Worm (Caenorhabditis elegans) whole organism, L1 larva: ENCODE measurements around the gene F07E5.7.

ENCODE experiments used
- C04F5.9 ChIP-seq: sonication (generic microtip); optimal IDR thresholded peaks from 2 replicates; lab custom pipeline; 2016; ENCODE audit warnings: missing genetic modification characterization, missing compliant biosample characterization
- C16A3.4 ChIP-seq: fragments of 150-350 bp; optimal IDR thresholded peaks from 2 replicates; lab custom pipeline; 2014; ENCODE audit warnings: missing biosample characterization, missing genetic modification characterization
- C34B4.2 ChIP-seq: sonication (generic microtip); optimal IDR thresholded peaks from 2 replicates; lab custom pipeline; 2017; ENCODE audit warnings: mild to moderate bottlenecking, missing genetic modification characterization, missing compliant biosample characterization
- F16B12.6 ChIP-seq: fragments of 150-350 bp; optimal IDR thresholded peaks from 2 replicates; lab custom pipeline; 2014; ENCODE audit warnings: missing biosample characterization, missing genetic modification characterization
- ama-1 ChIP-seq: fragments of 150-350 bp; optimal IDR thresholded peaks from 2 replicates; lab custom pipeline; 2014
- blmp-1 ChIP-seq: fragments of 150-350 bp; optimal IDR thresholded peaks from 2 replicates; lab custom pipeline; 2014; ENCODE audit warnings: missing biosample characterization, missing genetic modification characterization
- ceh-82 ChIP-seq, 3 experiments: fragments of 150-350 bp in 1 of 3; sonication (generic microtip) in 2 of 3; optimal IDR thresholded peaks; 2 replicates each; lab custom pipeline; 2014 to 2017; ENCODE audit warnings: missing biosample characterization in 3 of 3, missing genetic modification characterization in 3 of 3
- dpl-1 ChIP-seq, 3 experiments: fragments of 150-350 bp in 2 of 3; sonication (generic microtip) in 1 of 3; optimal IDR thresholded peaks; 2 replicates each; lab custom pipeline; 2014 to 2017; ENCODE audit warnings: missing biosample characterization in 3 of 3, missing genetic modification characterization in 3 of 3, missing genetic modification reagents in 3 of 3
- egl-13 ChIP-seq: sonication (generic microtip); optimal IDR thresholded peaks from 2 replicates; lab custom pipeline; 2016; ENCODE audit warnings: missing genotype, missing genetic modification reagents, missing genetic modification characterization, missing compliant biosample characterization
- egl-27 ChIP-seq, 2 experiments: fragments of 150-350 bp in 1 of 2; sonication (generic microtip); optimal IDR thresholded peaks; 3 replicates each; lab custom pipeline; 2017 to 2018; ENCODE audit warnings: missing biosample characterization in 2 of 2, missing genetic modification characterization in 2 of 2, missing genetic modification reagents in 2 of 2
- fos-1 ChIP-seq: fragments of 150-350 bp; optimal IDR thresholded peaks from 2 replicates; lab custom pipeline; 2014; ENCODE audit warnings: missing biosample characterization, missing genetic modification characterization
- hlh-17 ChIP-seq: fragments of 200-800 bp; sonication (Bioruptor generic); optimal IDR thresholded peaks from 2 replicates; lab custom pipeline; 2018; ENCODE audit warnings: missing genetic modification characterization, mild to moderate bottlenecking, missing compliant biosample characterization, moderate library complexity, borderline replicate concordance
- hpl-2 ChIP-seq: fragments of 150-350 bp; optimal IDR thresholded peaks from 2 replicates; lab custom pipeline; 2014; ENCODE audit warnings: missing biosample characterization, missing genetic modification reagents, missing genetic modification characterization
- jun-1 ChIP-seq: fragments of 150-350 bp; optimal IDR thresholded peaks from 2 replicates; lab custom pipeline; 2014; ENCODE audit warnings: missing biosample characterization, missing genetic modification reagents, missing genetic modification characterization
- lin-13 ChIP-seq: fragments of 150-350 bp; optimal IDR thresholded peaks from 2 replicates; lab custom pipeline; 2014; ENCODE audit warnings: missing biosample characterization, missing genetic modification reagents, missing genetic modification characterization
- lin-14 ChIP-seq: fragments of 200-800 bp; sonication (Bioruptor generic); optimal IDR thresholded peaks from 2 replicates; lab custom pipeline; 2018; ENCODE audit warnings: mild to moderate bottlenecking, missing genetic modification characterization, moderate library complexity, missing compliant biosample characterization
- lin-39 ChIP-seq: fragments of 150-350 bp; optimal IDR thresholded peaks from 2 replicates; lab custom pipeline; 2014; ENCODE audit warnings: missing biosample characterization, missing genetic modification reagents, missing genetic modification characterization
- lir-3 ChIP-seq: sonication (generic microtip); optimal IDR thresholded peaks from 2 replicates; lab custom pipeline; 2016; ENCODE audit warnings: mild to moderate bottlenecking, missing genetic modification characterization, moderate library complexity, missing compliant biosample characterization; ENCODE audit not compliant: poor library complexity
- nhr-11 ChIP-seq: fragments of 150-350 bp; optimal IDR thresholded peaks from 2 replicates; lab custom pipeline; 2014; ENCODE audit warnings: missing biosample characterization, missing genetic modification characterization
- nhr-77 ChIP-seq: fragments of 150-350 bp; optimal IDR thresholded peaks from 2 replicates; lab custom pipeline; 2014; ENCODE audit warnings: missing biosample characterization, missing genetic modification characterization
- nhr-90 ChIP-seq: sonication (generic microtip); optimal IDR thresholded peaks from 2 replicates; lab custom pipeline; 2016; ENCODE audit warnings: mild to moderate bottlenecking, missing genetic modification characterization, missing compliant biosample characterization; ENCODE audit not compliant: poor library complexity
- pax-3 ChIP-seq: fragments of 200-800 bp; sonication (Bioruptor generic); optimal IDR thresholded peaks from 2 replicates; lab custom pipeline; 2018; ENCODE audit warnings: mild to moderate bottlenecking, missing genetic modification characterization, moderate library complexity, missing compliant biosample characterization
- pqm-1 ChIP-seq: sonication (generic microtip); optimal IDR thresholded peaks from 3 replicates; lab custom pipeline; 2017; ENCODE audit warnings: missing biosample characterization, missing genetic modification characterization
- rnt-1 ChIP-seq: sonication (generic microtip); optimal IDR thresholded peaks from 2 replicates; lab custom pipeline; 2016; ENCODE audit warnings: mild to moderate bottlenecking, missing genetic modification characterization, moderate library complexity, missing compliant biosample characterization
- sox-4 ChIP-seq: sonication (generic microtip); optimal IDR thresholded peaks from 2 replicates; lab custom pipeline; 2016; ENCODE audit warnings: missing genetic modification characterization, missing compliant biosample characterization
- tlp-1 ChIP-seq: fragments of 150-350 bp; optimal IDR thresholded peaks from 2 replicates; lab custom pipeline; 2014; ENCODE audit warnings: missing biosample characterization, missing genetic modification characterization
- unc-130 ChIP-seq: fragments of 150-350 bp; optimal IDR thresholded peaks from 2 replicates; lab custom pipeline; 2017; ENCODE audit warnings: missing biosample characterization, missing genetic modification characterization, inconsistent platforms
- unc-62 ChIP-seq: fragments of 150-350 bp; optimal IDR thresholded peaks from 2 replicates; lab custom pipeline; 2014; ENCODE audit warnings: missing biosample characterization, missing genetic modification reagents, missing genetic modification characterization
- unc-86 ChIP-seq: sonication (generic microtip); optimal IDR thresholded peaks from 2 replicates; lab custom pipeline; 2016; ENCODE audit warnings: missing genetic modification characterization, missing compliant biosample characterization
- zag-1 ChIP-seq: fragments of 150-350 bp; optimal IDR thresholded peaks from 2 replicates; lab custom pipeline; 2014; ENCODE audit warnings: missing biosample characterization, missing genetic modification characterization
- ztf-11 ChIP-seq, 2 experiments: sonication (generic microtip); optimal IDR thresholded peaks; 2 replicates each; lab custom pipeline; 2016 to 2017; ENCODE audit warnings: missing genetic modification characterization in 2 of 2, missing biosample characterization in 1 of 2, missing compliant biosample characterization in 1 of 2
- ztf-4 ChIP-seq: fragments of 150-350 bp; optimal IDR thresholded peaks from 2 replicates; lab custom pipeline; 2014; ENCODE audit warnings: missing biosample characterization, missing genetic modification characterization

Gene F07E5.7

DNA sequence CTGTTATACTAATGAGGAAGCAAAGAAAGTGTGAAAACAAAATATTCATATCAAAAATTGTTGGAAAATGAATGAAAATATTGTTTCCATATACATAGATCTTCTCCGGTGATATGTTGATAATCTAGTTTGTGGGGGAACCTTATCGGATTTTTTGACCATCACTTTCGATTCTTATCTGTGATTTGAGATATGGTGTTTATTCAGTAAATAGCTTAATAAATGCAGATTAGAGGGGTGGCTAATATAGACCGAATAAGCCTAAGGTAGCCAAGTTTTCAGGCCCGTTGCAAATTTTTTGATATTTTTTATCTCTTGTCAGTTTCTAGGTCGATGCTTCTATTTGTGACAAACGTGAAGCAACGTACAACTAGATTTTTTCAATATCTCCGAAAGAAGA is at the start of gene F07E5.7:
Gene F07E5.7 (minus strand): TSS at position 101 of the 400 bp plus-strand sequence.
- TF ChIP-seq egl-27 (tag; optimal IDR thresholded peaks at IDR 0.05; lab: Kevin White, UChicago) (no peak), jun-1 (no peak), rnt-1 (tag; lab: Kevin White, UChicago) (no peak), unc-62 (GFP tag; lab: Kevin White, UChicago) (no peak), ceh-82 (tag; optimal IDR thresholded peaks at IDR 0.05; lab: Kevin White, UChicago) (no peak), blmp-1 (tag; lab: Kevin White, UChicago) (peak; percentile 39), unc-86 (tag; lab: Kevin White, UChicago) (no peak)

- TF ChIP-seq unc-86 (tag; lab: Kevin White, UChicago) = no peak
- no peak for TF ChIP-seq ztf-11 (tag; optimal IDR thresholded peaks at IDR 0.05; lab: Kevin White, UChicago)
- no peak for TF ChIP-seq nhr-11 (tag; lab: Kevin White, UChicago)
- TF ChIP-seq lin-13 = no peak
- TF ChIP-seq zag-1 (tag; lab: Kevin White, UChicago) = no peak
- TF ChIP-seq C16A3.4 = no peak
- no peak for TF ChIP-seq C04F5.9 (tag; lab: Kevin White, UChicago)
- no peak for TF ChIP-seq ztf-4 (tag; lab: Kevin White, UChicago)
- no peak for TF ChIP-seq pax-3 (tag; lab: Kevin White, UChicago)
- no peak for TF ChIP-seq fos-1 (tag; lab: Kevin White, UChicago)
- no peak for TF ChIP-seq C34B4.2 (tag; lab: Kevin White, UChicago)
- TF ChIP-seq nhr-90 = no peak
- no peak for TF ChIP-seq hpl-2 (GFP tag; lab: Kevin White, UChicago)
- no peak for TF ChIP-seq pqm-1
- TF ChIP-seq F16B12.6 = no peak
Measured at ce11 chrII:2116794-2117193, 45.5 kb upstream of the F07E5.7 start, which contains the start of gene srh-195. Gene srh-195, minus strand, starts transcription at chrII:2116894.

DNA sequence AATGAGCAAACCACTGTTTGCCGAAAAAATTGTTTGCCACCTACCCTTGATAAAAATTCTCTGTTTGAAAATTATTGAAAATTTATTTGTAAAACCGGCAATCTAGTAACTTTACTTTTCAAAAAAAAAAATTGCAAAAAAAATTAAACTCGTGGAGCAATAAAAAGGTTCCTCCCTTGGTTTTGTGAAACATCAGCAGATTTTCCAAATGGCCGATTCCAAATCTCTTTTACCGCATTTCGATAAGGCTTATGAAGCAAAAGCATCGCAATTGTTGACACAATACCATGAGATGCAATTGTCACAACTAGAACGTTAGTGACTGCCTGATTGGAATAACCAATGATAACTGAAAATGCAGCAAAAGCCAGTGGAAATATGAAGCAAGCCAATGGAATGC is 43.2 kb upstream of the F07E5.7 start:
- TF ChIP-seq hlh-17 (GFP tag; lab: Kevin White, UChicago) (no peak), dpl-1 (GFP tag; optimal IDR thresholded peaks at IDR 0.05; lab: Kevin White, UChicago) (no peak), lin-13 (no peak), hpl-2 (GFP tag; lab: Kevin White, UChicago) (no peak), lir-3 (tag; lab: Kevin White, UChicago) (no peak), tlp-1 (tag; lab: Kevin White, UChicago) (no peak), nhr-90 (no peak)

- TF ChIP-seq lin-14 (GFP tag; lab: Kevin White, UChicago) (no peak), dpl-1 (GFP tag; optimal IDR thresholded peaks at IDR 0.05; lab: Kevin White, UChicago) (no peak), blmp-1 (tag; lab: Kevin White, UChicago) (peak; percentile 1)
- TF ChIP-seq, all 84 proteins: peak for 1
Measured at ce11 chrII:2112948-2113347, 41.6 kb upstream of the F07E5.7 start, which contains the start of gene R52.6. Gene R52.6, minus strand, starts transcription at chrII:2113048.

ce11 chrII:2109943-2110342 is 38.6 kb upstream of the F07E5.7 start, which contains the start of gene R52.5:
Gene R52.5, minus strand, starts transcription at chrII:2110043.
- TF ChIP-seq ama-1 (no peak), nhr-77 (tag; lab: Kevin White, UChicago) (no peak), sox-4 (tag; lab: Kevin White, UChicago) (no peak), nhr-90 (no peak), blmp-1 (tag; lab: Kevin White, UChicago) (peak; percentile 54), pax-3 (tag; lab: Kevin White, UChicago) (no peak), egl-13 (tag; lab: Kevin White, UChicago) (no peak), unc-130 (no peak)
- TF ChIP-seq, all 84 proteins: peak for 1

DNA sequence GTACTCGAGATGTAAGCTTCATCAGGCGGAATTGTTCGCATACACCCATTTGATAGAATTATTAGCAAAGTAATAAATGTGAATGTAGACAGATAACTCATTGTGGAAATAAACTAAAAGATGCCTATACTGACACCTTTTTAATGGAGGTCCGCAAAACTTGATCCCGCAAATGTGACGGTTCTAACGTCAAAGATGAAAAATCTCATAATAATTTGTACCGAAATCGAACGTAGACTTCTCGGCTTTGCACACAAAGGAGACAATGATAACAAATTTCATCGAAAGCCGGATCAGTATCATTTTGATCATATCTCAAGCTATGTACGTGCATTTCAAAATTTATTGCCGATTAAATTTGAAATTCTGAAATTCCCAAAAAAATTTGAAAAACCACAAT is 37.0 kb upstream of the F07E5.7 start, which contains the start of gene R52.4:
Gene R52.4 (minus strand): TSS at position 101 of the 400 bp plus-strand sequence.
- no peak for TF ChIP-seq lin-39 (tag; lab: Kevin White, UChicago)
- TF ChIP-seq, all 84 proteins: peak for 0
